Fruit fly (Drosophila melanogaster): Measurements from ENCODE around the gene CG5934.

The CG5934 gene

dm6 chr3R:27283645-27284044 lies 10.1 kb downstream of the CG5934 start, which contains the start of gene CG3368:
TSS of gene CG3368 (plus strand) at chr3R:27283780.
- TF ChIP-seq CG17801 (GFP tag; optimal IDR thresholded peaks at IDR 0.05; ENCODE audit: partially characterized antibody), result no peak

- peak; percentile 78 for TF ChIP-seq CG17801 (GFP tag; optimal IDR thresholded peaks at IDR 0.05; ENCODE audit: partially characterized antibody)
Measured at dm6 chr3R:27288202-27289135, 15.0 kb downstream of the CG5934 start, which contains the start of the genes bigmax and Hmu. TSS of gene bigmax (minus strand) at chr3R:27288526. TSS of gene Hmu (plus strand) at chr3R:27288769.

dm6 chr3R:27289638-27290037 lies 16.1 kb downstream of the CG5934 start:
- TF ChIP-seq CG17801 (GFP tag; optimal IDR thresholded peaks at IDR 0.05; ENCODE audit: partially characterized antibody), result no peak

- TF ChIP-seq CG17801 (GFP tag; optimal IDR thresholded peaks at IDR 0.05; ENCODE audit: partially characterized antibody), result no peak
Measured at dm6 chr3R:27292159-27292880, 18.8 kb downstream of the CG5934 start, which contains the start of gene CG3348. TSS of gene CG3348 (minus strand) at chr3R:27292209.

dm6 chr3R:27293065-27293464 lies 19.6 kb downstream of the CG5934 start:
- TF ChIP-seq CG17801 (GFP tag; optimal IDR thresholded peaks at IDR 0.05; ENCODE audit: partially characterized antibody), result no peak

- TF ChIP-seq CG17801 (GFP tag; optimal IDR thresholded peaks at IDR 0.05; ENCODE audit: partially characterized antibody), result no peak
Measured at dm6 chr3R:27294113-27294512, 20.6 kb downstream of the CG5934 start.

- no peak for TF ChIP-seq CG17801 (GFP tag; optimal IDR thresholded peaks at IDR 0.05; ENCODE audit: partially characterized antibody)
Measured at dm6 chr3R:27322225-27322624, 48.7 kb downstream of the CG5934 start, which contains the start of gene CG3339. TSS of gene CG3339 (minus strand) at chr3R:27322325.
